Worm (Caenorhabditis elegans): ENCODE measurements around the gene R05D8.11.

R05D8.11 gene

DNA sequence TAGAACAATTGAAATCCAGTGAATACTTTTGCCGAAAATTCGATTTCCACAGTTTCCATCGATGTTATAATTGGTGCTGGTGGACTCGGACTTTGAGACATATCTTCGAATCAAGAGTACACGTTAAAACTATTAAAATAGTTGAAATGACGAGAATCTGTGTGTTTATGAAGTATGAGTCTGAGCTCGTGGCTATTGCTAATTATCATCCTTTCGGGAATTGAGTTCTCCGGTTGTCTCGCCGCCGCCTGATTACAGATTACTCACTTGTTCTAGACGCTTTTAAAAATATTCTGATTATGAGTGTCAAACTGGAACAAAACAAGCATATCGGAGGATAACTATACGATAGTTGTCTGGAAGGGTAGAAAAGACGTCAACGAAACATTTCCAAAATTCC lies 42.5 kb downstream of the R05D8.11 start, which contains the start of gene srg-56:
TSS of gene srg-56 (minus strand) at position 101 of the 400 bp plus-strand sequence.
- no peak for TF ChIP-seq ham-2 (GFP tag; optimal IDR thresholded peaks at IDR 0.05)
- TF ChIP-seq tbx-8 (GFP tag; optimal IDR thresholded peaks at IDR 0.05), result no peak
- no peak for TF ChIP-seq mls-2 (tag; optimal IDR thresholded peaks at IDR 0.05)
- no peak for TF ChIP-seq ces-1 (GFP tag; optimal IDR thresholded peaks at IDR 0.05)

DNA sequence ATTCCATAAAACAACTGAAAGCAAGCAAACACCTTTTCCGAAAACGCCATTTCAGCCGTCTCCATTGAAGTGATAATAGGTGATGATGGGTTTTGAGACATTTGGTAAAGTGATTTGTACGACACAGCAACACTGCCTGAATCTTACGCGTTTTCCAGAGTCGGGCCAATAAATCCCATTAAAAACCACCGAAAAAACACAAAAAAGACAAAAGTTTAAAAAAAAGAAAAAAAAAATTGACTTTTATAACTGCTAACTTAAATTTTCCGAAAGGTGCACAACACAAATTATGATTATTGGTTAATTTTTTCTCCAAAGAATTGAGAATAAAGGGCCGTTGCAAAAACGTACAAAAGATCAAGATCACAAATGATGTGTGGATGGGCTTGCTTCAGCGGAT lies 46.3 kb downstream of the R05D8.11 start, which contains the start of gene srg-57:
TSS of gene srg-57 (minus strand) at position 101 of the 400 bp plus-strand sequence.
- TF ChIP-seq nhr-28 (tag; optimal IDR thresholded peaks at IDR 0.05) (no peak), nhr-12 (tag; optimal IDR thresholded peaks at IDR 0.05) (no peak), zip-8 (tag; optimal IDR thresholded peaks at IDR 0.05) (no peak), nhr-237 (tag; optimal IDR thresholded peaks at IDR 0.05) (no peak), pha-4 (tag; optimal IDR thresholded peaks at IDR 0.05) (no peak)

DNA sequence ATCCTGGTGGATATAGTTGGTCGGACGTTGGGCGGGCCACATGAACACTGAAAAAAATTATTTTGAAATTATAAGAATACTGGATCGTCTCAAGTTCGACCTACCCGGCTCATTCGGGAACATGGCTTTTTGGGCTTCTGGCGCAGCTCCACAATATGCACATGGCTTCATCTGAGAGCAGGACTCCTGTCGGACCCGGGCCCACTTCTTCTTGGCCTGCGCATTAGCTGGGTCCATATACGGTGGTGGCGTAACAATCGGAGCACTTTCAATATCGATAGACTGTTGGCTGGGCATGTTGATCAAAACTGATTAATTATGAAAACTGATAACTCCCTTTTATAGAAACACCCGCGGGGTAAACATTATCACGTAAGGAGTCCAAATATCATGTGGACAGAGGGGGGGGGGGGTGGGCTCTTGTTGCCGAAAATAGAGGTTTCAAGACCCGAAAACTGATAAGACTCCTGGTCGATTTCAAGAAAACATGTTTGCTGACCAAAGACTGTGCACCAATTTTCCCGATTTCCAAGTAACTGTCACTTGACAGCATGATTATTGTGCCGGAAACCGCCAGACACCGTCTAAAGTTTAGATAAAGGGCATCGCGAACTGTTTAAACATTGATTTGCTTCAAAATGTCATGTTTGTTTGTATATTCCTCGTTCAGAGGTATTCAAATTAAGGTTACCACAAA lies 49.8 kb downstream of the R05D8.11 start, which contains the start of gene dod-3:
TSS of gene dod-3 (minus strand) at position 315 of the 697 bp plus-strand sequence.
- TF ChIP-seq lin-32 (GFP tag; optimal IDR thresholded peaks at IDR 0.05) (no peak), flh-1 (GFP tag; optimal IDR thresholded peaks at IDR 0.05) (no peak), ceh-39 (tag; optimal IDR thresholded peaks at IDR 0.05) (no peak), drap-1 (GFP tag; optimal IDR thresholded peaks at IDR 0.05) (no peak), unc-120 (tag; optimal IDR thresholded peaks at IDR 0.05; ENCODE audit: poor library complexity, severe bottlenecking) (no peak), pha-4 (tag; optimal IDR thresholded peaks at IDR 0.05) (no peak), elt-3 (tag; optimal IDR thresholded peaks at IDR 0.05) (no peak), blmp-1 (tag; optimal IDR thresholded peaks at IDR 0.05) (no peak), ceh-43 (GFP tag; optimal IDR thresholded peaks at IDR 0.05) (no peak), tbx-8 (GFP tag; optimal IDR thresholded peaks at IDR 0.05) (no peak), lin-13 (tag; optimal IDR thresholded peaks at IDR 0.05) (no peak), mls-2 (tag; optimal IDR thresholded peaks at IDR 0.05) (no peak), nhr-237 (tag; optimal IDR thresholded peaks at IDR 0.05) (no peak), ces-1 (GFP tag; optimal IDR thresholded peaks at IDR 0.05) (no peak), snpc-4 (tag; optimal IDR thresholded peaks at IDR 0.05) (no peak), zip-8 (tag; optimal IDR thresholded peaks at IDR 0.05) (no peak), ceh-83 (GFP tag; optimal IDR thresholded peaks at IDR 0.05) (no peak), bed-3 (GFP tag; optimal IDR thresholded peaks at IDR 0.05) (no peak)

Measured in whole organism, mixed stage, embryonic.